Worm (Caenorhabditis elegans): ENCODE results near the gene dgk-5.

Gene dgk-5

ce11 chrII:6454671-6455070 is 16.2 kb downstream of the dgk-5 start, which contains the start of gene aptf-1:
TSS of gene aptf-1 (plus strand) at chrII:6454971.
- TF ChIP-seq bed-3 (GFP tag; optimal IDR thresholded peaks at IDR 0.05) (no peak), sptf-1 (tag; optimal IDR thresholded peaks at IDR 0.05) (no peak), ham-2 (GFP tag; optimal IDR thresholded peaks at IDR 0.05) (no peak), ces-1 (GFP tag; optimal IDR thresholded peaks at IDR 0.05) (no peak), flh-1 (GFP tag; optimal IDR thresholded peaks at IDR 0.05) (no peak)

ce11 chrII:6453341-6453806 is 17.5 kb downstream of the dgk-5 start, which contains the start of gene atg-16.2:
TSS of gene atg-16.2 (minus strand) at chrII:6453391.
- TF ChIP-seq elt-1 (tag; optimal IDR thresholded peaks at IDR 0.05; ENCODE audit: borderline replicate concordance, insufficient read depth) = no peak
- TF ChIP-seq flh-1 (GFP tag; optimal IDR thresholded peaks at IDR 0.05) = no peak
- TF ChIP-seq M03D4.4 (tag; optimal IDR thresholded peaks at IDR 0.05) = no peak
- no peak for TF ChIP-seq lin-32 (GFP tag; optimal IDR thresholded peaks at IDR 0.05)
- no peak for TF ChIP-seq nhr-28 (tag; optimal IDR thresholded peaks at IDR 0.05)
- no peak for TF ChIP-seq drap-1 (GFP tag; optimal IDR thresholded peaks at IDR 0.05)
- TF ChIP-seq ces-1 (GFP tag; optimal IDR thresholded peaks at IDR 0.05) = peak; percentile 90
- no peak for TF ChIP-seq tbx-8 (GFP tag; optimal IDR thresholded peaks at IDR 0.05)
- peak; percentile 40 for TF ChIP-seq pha-4 (tag; optimal IDR thresholded peaks at IDR 0.05)
- no peak for TF ChIP-seq bed-3 (GFP tag; optimal IDR thresholded peaks at IDR 0.05)
- TF ChIP-seq sem-2 (GFP tag; optimal IDR thresholded peaks at IDR 0.05) = no peak
- no peak for TF ChIP-seq unc-62 (GFP tag; optimal IDR thresholded peaks at IDR 0.05)
- TF ChIP-seq nhr-237 (tag; optimal IDR thresholded peaks at IDR 0.05) = peak; percentile 38
- peak; percentile 60 for TF ChIP-seq hlh-1 (tag; optimal IDR thresholded peaks at IDR 0.05)
- peak; percentile 72 for TF ChIP-seq mep-1 (tag; optimal IDR thresholded peaks at IDR 0.05)
- no peak for TF ChIP-seq nhr-76 (tag; optimal IDR thresholded peaks at IDR 0.05)
- TF ChIP-seq sptf-1 (tag; optimal IDR thresholded peaks at IDR 0.05) = no peak
- TF ChIP-seq ceh-43 (GFP tag; optimal IDR thresholded peaks at IDR 0.05) = no peak
- peak; percentile 31 for TF ChIP-seq unc-120 (tag; optimal IDR thresholded peaks at IDR 0.05; ENCODE audit: poor library complexity, severe bottlenecking)
- TF ChIP-seq nhr-12 (tag; optimal IDR thresholded peaks at IDR 0.05) = no peak
- TF ChIP-seq cnd-1 (tag; optimal IDR thresholded peaks at IDR 0.05) = no peak
- no peak for TF ChIP-seq ham-2 (GFP tag; optimal IDR thresholded peaks at IDR 0.05)
- TF ChIP-seq lsy-2 (tag; optimal IDR thresholded peaks at IDR 0.05) = peak; percentile 2
- TF ChIP-seq lin-13 (tag; optimal IDR thresholded peaks at IDR 0.05) = peak; percentile 59
- TF ChIP-seq ceh-39 (tag; optimal IDR thresholded peaks at IDR 0.05) = peak; percentile 43
- TF ChIP-seq zip-8 (tag; optimal IDR thresholded peaks at IDR 0.05) = no peak
- no peak for TF ChIP-seq snpc-4 (tag; optimal IDR thresholded peaks at IDR 0.05)
- TF ChIP-seq nhr-2 (tag; optimal IDR thresholded peaks at IDR 0.05) = no peak
- TF ChIP-seq blmp-1 (tag; optimal IDR thresholded peaks at IDR 0.05) = no peak
- TF ChIP-seq elt-3 (tag; optimal IDR thresholded peaks at IDR 0.05) = no peak
- TF ChIP-seq ztf-11 (tag; optimal IDR thresholded peaks at IDR 0.05) = no peak
- no peak for TF ChIP-seq mab-5 (tag; optimal IDR thresholded peaks at IDR 0.05)
- peak; percentile 19 for TF ChIP-seq mls-2 (tag; optimal IDR thresholded peaks at IDR 0.05)

- no peak for TF ChIP-seq drap-1 (GFP tag; optimal IDR thresholded peaks at IDR 0.05)
- TF ChIP-seq mab-5 (tag; optimal IDR thresholded peaks at IDR 0.05) = no peak
- no peak for TF ChIP-seq unc-120 (tag; optimal IDR thresholded peaks at IDR 0.05; ENCODE audit: poor library complexity, severe bottlenecking)
- no peak for TF ChIP-seq sptf-1 (tag; optimal IDR thresholded peaks at IDR 0.05)
- TF ChIP-seq cnd-1 (tag; optimal IDR thresholded peaks at IDR 0.05) = no peak
- no peak for TF ChIP-seq nhr-2 (tag; optimal IDR thresholded peaks at IDR 0.05)
Measured at ce11 chrII:6449656-6450055, 21.2 kb downstream of the dgk-5 start, which contains the start of gene nhr-22. TSS of gene nhr-22 (minus strand) at chrII:6449792.

- no peak for TF ChIP-seq M03D4.4 (tag; optimal IDR thresholded peaks at IDR 0.05)
- no peak for TF ChIP-seq unc-39 (tag; optimal IDR thresholded peaks at IDR 0.05)
- TF ChIP-seq snpc-4 (tag; optimal IDR thresholded peaks at IDR 0.05) = no peak
- TF ChIP-seq mls-2 (tag; optimal IDR thresholded peaks at IDR 0.05) = no peak
- no peak for TF ChIP-seq nhr-28 (tag; optimal IDR thresholded peaks at IDR 0.05)
- TF ChIP-seq mep-1 (tag; optimal IDR thresholded peaks at IDR 0.05) = no peak
- no peak for TF ChIP-seq cnd-1 (tag; optimal IDR thresholded peaks at IDR 0.05)
- TF ChIP-seq flh-1 (GFP tag; optimal IDR thresholded peaks at IDR 0.05) = no peak
- TF ChIP-seq lin-32 (GFP tag; optimal IDR thresholded peaks at IDR 0.05) = no peak
- TF ChIP-seq nhr-12 (tag; optimal IDR thresholded peaks at IDR 0.05) = no peak
- TF ChIP-seq nhr-2 (tag; optimal IDR thresholded peaks at IDR 0.05) = no peak
- no peak for TF ChIP-seq hlh-1 (tag; optimal IDR thresholded peaks at IDR 0.05)
- TF ChIP-seq ceh-39 (tag; optimal IDR thresholded peaks at IDR 0.05) = no peak
- no peak for TF ChIP-seq elt-1 (tag; optimal IDR thresholded peaks at IDR 0.05; ENCODE audit: borderline replicate concordance, insufficient read depth)
- no peak for TF ChIP-seq drap-1 (GFP tag; optimal IDR thresholded peaks at IDR 0.05)
- TF ChIP-seq ces-1 (GFP tag; optimal IDR thresholded peaks at IDR 0.05) = no peak
Measured at ce11 chrII:6448656-6449055, 22.2 kb downstream of the dgk-5 start.
